Worm (Caenorhabditis elegans) whole organism, L1 larva: Measurements from ENCODE around the gene mpdu-1.

Experiments used
- C34B4.2 ChIP-seq: sonication (generic microtip); optimal IDR thresholded peaks from 2 replicates; lab custom pipeline; 2017; ENCODE audit warnings: mild to moderate bottlenecking, missing genetic modification characterization, missing compliant biosample characterization
- F16B12.6 ChIP-seq: fragments of 150-350 bp; optimal IDR thresholded peaks from 2 replicates; lab custom pipeline; 2014; ENCODE audit warnings: missing biosample characterization, missing genetic modification characterization
- Y116A8C.19 ChIP-seq: sonication (generic microtip); optimal IDR thresholded peaks from 2 replicates; lab custom pipeline; 2016; ENCODE audit warnings: missing compliant biosample characterization, missing genetic modification characterization, borderline replicate concordance
- aly-2 ChIP-seq: fragments of 150-350 bp; optimal IDR thresholded peaks from 2 replicates; lab custom pipeline; 2014; ENCODE audit warnings: missing biosample characterization, missing genetic modification characterization
- ama-1 ChIP-seq: fragments of 150-350 bp; optimal IDR thresholded peaks from 2 replicates; lab custom pipeline; 2014
- blmp-1 ChIP-seq: fragments of 150-350 bp; optimal IDR thresholded peaks from 2 replicates; lab custom pipeline; 2014; ENCODE audit warnings: missing biosample characterization, missing genetic modification characterization
- ceh-63 ChIP-seq: fragments of 200-800 bp; sonication (Bioruptor generic); optimal IDR thresholded peaks from 2 replicates; lab custom pipeline; 2018; ENCODE audit warnings: mild to moderate bottlenecking, missing genetic modification characterization, missing compliant biosample characterization
- ceh-82 ChIP-seq, 3 experiments: fragments of 150-350 bp in 1 of 3; sonication (generic microtip) in 2 of 3; optimal IDR thresholded peaks; 2 replicates each; lab custom pipeline; 2014 to 2017; ENCODE audit warnings: missing biosample characterization in 3 of 3, missing genetic modification characterization in 3 of 3
- ceh-88 ChIP-seq: fragments of 200-800 bp; sonication (Bioruptor generic); IDR thresholded peaks from 2 replicates; pipeline ENCODE4 v1.3.6; 2022; ENCODE audit warnings: missing genetic modification characterization, missing compliant biosample characterization
- ceh-90 ChIP-seq: sonication (generic microtip); optimal IDR thresholded peaks from 2 replicates; lab custom pipeline; 2016; ENCODE audit warnings: missing genetic modification characterization, missing compliant biosample characterization
- dpl-1 ChIP-seq, 3 experiments: fragments of 150-350 bp in 2 of 3; sonication (generic microtip) in 1 of 3; optimal IDR thresholded peaks; 2 replicates each; lab custom pipeline; 2014 to 2017; ENCODE audit warnings: missing biosample characterization in 3 of 3, missing genetic modification characterization in 3 of 3, missing genetic modification reagents in 3 of 3
- dsc-1 ChIP-seq: sonication (generic microtip); optimal IDR thresholded peaks from 2 replicates; lab custom pipeline; 2016; ENCODE audit warnings: mild to moderate bottlenecking, missing genetic modification characterization, missing compliant biosample characterization
- efl-1 ChIP-seq, 4 experiments: fragments of 150-350 bp; optimal IDR thresholded peaks in 3 of 4; peaks in 1 of 4; 1 replicate in 1 of 4; 2 replicates in 3 of 4; lab custom pipeline; 2014; ENCODE audit warnings: missing biosample characterization in 2 of 4, missing genetic modification characterization in 2 of 4, missing genetic modification reagents in 2 of 4
- efl-3 ChIP-seq: fragments of 200-800 bp; sonication (Bioruptor generic); optimal IDR thresholded peaks from 2 replicates; lab custom pipeline; 2018; ENCODE audit warnings: mild to moderate bottlenecking, missing genetic modification characterization, missing compliant biosample characterization
- elt-2 ChIP-seq: sonication (generic microtip); optimal IDR thresholded peaks from 2 replicates; lab custom pipeline; 2016; ENCODE audit warnings: missing genetic modification characterization, mild to moderate bottlenecking, inconsistent platforms, missing compliant biosample characterization, missing genetic modification reagents
- elt-3 ChIP-seq, 6 experiments: fragments of 150-350 bp in 1 of 6; sonication (generic microtip); optimal IDR thresholded peaks; 2 replicates each; lab custom pipeline; 2017 to 2018; ENCODE audit warnings: missing biosample characterization in 6 of 6, missing genetic modification characterization in 6 of 6, inconsistent platforms in 1 of 6
- fkh-10 ChIP-seq: sonication (generic microtip); optimal IDR thresholded peaks from 2 replicates; lab custom pipeline; 2017; ENCODE audit warnings: missing biosample characterization, missing genetic modification reagents, missing genetic modification characterization
- fkh-8 ChIP-seq: sonication (generic microtip); optimal IDR thresholded peaks from 2 replicates; lab custom pipeline; 2016; ENCODE audit warnings: mild to moderate bottlenecking, missing genetic modification characterization, missing compliant biosample characterization
- fos-1 ChIP-seq: fragments of 150-350 bp; optimal IDR thresholded peaks from 2 replicates; lab custom pipeline; 2014; ENCODE audit warnings: missing biosample characterization, missing genetic modification characterization
- grh-1 ChIP-seq: fragments of 200-800 bp; sonication (Bioruptor generic); IDR thresholded peaks from 2 replicates; pipeline ENCODE4 v1.3.6; 2022; ENCODE audit warnings: missing genetic modification reagents, missing genetic modification characterization, missing compliant biosample characterization
- hpl-2 ChIP-seq: fragments of 150-350 bp; optimal IDR thresholded peaks from 2 replicates; lab custom pipeline; 2014; ENCODE audit warnings: missing biosample characterization, missing genetic modification reagents, missing genetic modification characterization
- irx-1 ChIP-seq: sonication (generic microtip); optimal IDR thresholded peaks from 2 replicates; lab custom pipeline; 2016; ENCODE audit warnings: missing genetic modification characterization, missing compliant biosample characterization
- isw-1 ChIP-seq: fragments of 200-800 bp; sonication (Bioruptor generic); IDR thresholded peaks from 2 replicates; pipeline ENCODE4 v1.3.6; 2022; ENCODE audit warnings: missing genetic modification characterization, missing compliant biosample characterization
- lin-13 ChIP-seq: fragments of 150-350 bp; optimal IDR thresholded peaks from 2 replicates; lab custom pipeline; 2014; ENCODE audit warnings: missing biosample characterization, missing genetic modification reagents, missing genetic modification characterization
- lin-35 ChIP-seq, 2 experiments: fragments of 150-350 bp; optimal IDR thresholded peaks; 2 replicates each; lab custom pipeline; 2014; ENCODE audit warnings: missing biosample characterization in 2 of 2, missing genetic modification characterization in 2 of 2, missing genetic modification reagents in 2 of 2
- lir-3 ChIP-seq: sonication (generic microtip); optimal IDR thresholded peaks from 2 replicates; lab custom pipeline; 2016; ENCODE audit warnings: mild to moderate bottlenecking, missing genetic modification characterization, moderate library complexity, missing compliant biosample characterization; ENCODE audit not compliant: poor library complexity
- mef-2 ChIP-seq: fragments of 150-350 bp; optimal IDR thresholded peaks from 2 replicates; lab custom pipeline; 2014; ENCODE audit warnings: missing biosample characterization, missing genetic modification characterization
- mep-1 ChIP-seq: fragments of 150-350 bp; optimal IDR thresholded peaks from 2 replicates; lab custom pipeline; 2014; ENCODE audit warnings: missing biosample characterization, missing genetic modification characterization
- nhr-11 ChIP-seq: fragments of 150-350 bp; optimal IDR thresholded peaks from 2 replicates; lab custom pipeline; 2014; ENCODE audit warnings: missing biosample characterization, missing genetic modification characterization
- nhr-19 ChIP-seq: fragments of 200-800 bp; sonication (Bioruptor generic); conservative IDR thresholded peaks from 2 replicates; pipeline ENCODE4 v1.3.6; 2022; ENCODE audit warnings: missing genetic modification characterization, missing compliant biosample characterization
- nhr-28 ChIP-seq: fragments of 150-350 bp; optimal IDR thresholded peaks from 2 replicates; lab custom pipeline; 2014; ENCODE audit warnings: missing biosample characterization, missing genetic modification characterization
- nhr-71 ChIP-seq: sonication (generic microtip); optimal IDR thresholded peaks from 2 replicates; lab custom pipeline; 2016; ENCODE audit warnings: mild to moderate bottlenecking, missing genetic modification characterization, moderate library complexity, missing compliant biosample characterization
- nhr-77 ChIP-seq: fragments of 150-350 bp; optimal IDR thresholded peaks from 2 replicates; lab custom pipeline; 2014; ENCODE audit warnings: missing biosample characterization, missing genetic modification characterization
- nhr-85 ChIP-seq: sonication (generic microtip); peaks from one replicate; lab custom pipeline; 2016; ENCODE audit warnings: missing genetic modification characterization, inconsistent platforms, missing compliant biosample characterization
- nhr-90 ChIP-seq: sonication (generic microtip); optimal IDR thresholded peaks from 2 replicates; lab custom pipeline; 2016; ENCODE audit warnings: mild to moderate bottlenecking, missing genetic modification characterization, missing compliant biosample characterization; ENCODE audit not compliant: poor library complexity
- pax-3 ChIP-seq: fragments of 200-800 bp; sonication (Bioruptor generic); optimal IDR thresholded peaks from 2 replicates; lab custom pipeline; 2018; ENCODE audit warnings: mild to moderate bottlenecking, missing genetic modification characterization, moderate library complexity, missing compliant biosample characterization
- rnt-1 ChIP-seq: sonication (generic microtip); optimal IDR thresholded peaks from 2 replicates; lab custom pipeline; 2016; ENCODE audit warnings: mild to moderate bottlenecking, missing genetic modification characterization, moderate library complexity, missing compliant biosample characterization
- skn-1 ChIP-seq: fragments of 150-350 bp; optimal IDR thresholded peaks from 2 replicates; lab custom pipeline; 2014; ENCODE audit warnings: missing biosample characterization, missing genetic modification characterization
- snpc-4 ChIP-seq: fragments of 150-350 bp; optimal IDR thresholded peaks from 2 replicates; lab custom pipeline; 2014; ENCODE audit warnings: missing biosample characterization, missing genetic modification characterization
- sox-4 ChIP-seq: sonication (generic microtip); optimal IDR thresholded peaks from 2 replicates; lab custom pipeline; 2016; ENCODE audit warnings: missing genetic modification characterization, missing compliant biosample characterization
- sptf-1 ChIP-seq: fragments of 150-350 bp; optimal IDR thresholded peaks from 2 replicates; lab custom pipeline; 2014; ENCODE audit warnings: missing biosample characterization, missing genetic modification characterization
- sup-37 ChIP-seq: fragments of 200-800 bp; sonication (Bioruptor generic); optimal IDR thresholded peaks from 2 replicates; lab custom pipeline; 2018; ENCODE audit warnings: mild to moderate bottlenecking, missing genetic modification characterization, missing compliant biosample characterization
- swsn-7 ChIP-seq: sonication (generic microtip); optimal IDR thresholded peaks from 2 replicates; lab custom pipeline; 2016; ENCODE audit warnings: missing genetic modification characterization, missing compliant biosample characterization
- tlp-1 ChIP-seq: fragments of 150-350 bp; optimal IDR thresholded peaks from 2 replicates; lab custom pipeline; 2014; ENCODE audit warnings: missing biosample characterization, missing genetic modification characterization
- unc-130 ChIP-seq: fragments of 150-350 bp; optimal IDR thresholded peaks from 2 replicates; lab custom pipeline; 2017; ENCODE audit warnings: missing biosample characterization, missing genetic modification characterization, inconsistent platforms
- unc-30 ChIP-seq: sonication (generic microtip); optimal IDR thresholded peaks from 2 replicates; lab custom pipeline; 2017; ENCODE audit warnings: missing biosample characterization, missing genetic modification characterization
- unc-62 ChIP-seq: fragments of 150-350 bp; optimal IDR thresholded peaks from 2 replicates; lab custom pipeline; 2014; ENCODE audit warnings: missing biosample characterization, missing genetic modification reagents, missing genetic modification characterization
- unc-98 ChIP-seq: fragments of 200-800 bp; sonication (Bioruptor generic); IDR thresholded peaks from 2 replicates; pipeline ENCODE4 v1.3.6; 2022; ENCODE audit warnings: missing genetic modification characterization, missing compliant biosample characterization
- vab-15 ChIP-seq: sonication (generic microtip); optimal IDR thresholded peaks from 2 replicates; lab custom pipeline; 2017; ENCODE audit warnings: missing genotype, mild to moderate bottlenecking, missing genetic modification characterization, missing compliant biosample characterization
- xbp-1 ChIP-seq: sonication (generic microtip); optimal IDR thresholded peaks from 2 replicates; lab custom pipeline; 2016; ENCODE audit warnings: missing genetic modification characterization, missing compliant biosample characterization
- zag-1 ChIP-seq: fragments of 150-350 bp; optimal IDR thresholded peaks from 2 replicates; lab custom pipeline; 2014; ENCODE audit warnings: missing biosample characterization, missing genetic modification characterization
- ztf-11 ChIP-seq, 2 experiments: sonication (generic microtip); optimal IDR thresholded peaks; 2 replicates each; lab custom pipeline; 2016 to 2017; ENCODE audit warnings: missing genetic modification characterization in 2 of 2, missing biosample characterization in 1 of 2, missing compliant biosample characterization in 1 of 2
- ztf-4 ChIP-seq: fragments of 150-350 bp; optimal IDR thresholded peaks from 2 replicates; lab custom pipeline; 2014; ENCODE audit warnings: missing biosample characterization, missing genetic modification characterization

Gene mpdu-1

ce11 chrV:8359113-8359564, at the start of gene mpdu-1:
mpdu-1 (minus strand) TSS chrV:8359163.
- TF ChIP-seq sptf-1 (tag; lab: Kevin White, UChicago) (no peak), nhr-90 (tag; lab: Kevin White, UChicago) (peak; percentile 65), dsc-1 (tag; lab: Kevin White, UChicago) (peak; percentile 71), nhr-85 (tag; lab: Kevin White, UChicago) (peak; percentile 83), mef-2 (tag; lab: Kevin White, UChicago) (no peak), unc-98 (GFP tag; lab: Robert Waterston, UW) (no peak), elt-3 (tag; optimal IDR thresholded peaks at IDR 0.05; lab: Kevin White, UChicago) (peak in 2 of 6 experiments; percentile 32 to 69), lin-35 (GFP tag; optimal IDR thresholded peaks at IDR 0.05; lab: Kevin White, UChicago) (peak; percentile 69 to 78), efl-3 (no peak), dpl-1 (GFP tag; optimal IDR thresholded peaks at IDR 0.05; lab: Kevin White, UChicago) (peak; percentile 64 to 81 (median 75)), ceh-63 (GFP tag; lab: Kevin White, UChicago) (no peak), nhr-77 (tag; lab: Kevin White, UChicago) (peak; percentile 8), grh-1 (GFP tag; lab: Robert Waterston, UW) (peak; percentile 34; the same call in 1 of the 2 replicates), irx-1 (peak; percentile 63), blmp-1 (tag; lab: Kevin White, UChicago) (peak; percentile 72), efl-1 (optimal IDR thresholded peaks at IDR 0.05; lab: Kevin White, UChicago) (peak; percentile 59 to 75), efl-1 (GFP tag; optimal IDR thresholded peaks at IDR 0.05 in 1 of 2; lab: Kevin White, UChicago) (peak; percentile 66 to 97), C34B4.2 (tag; lab: Kevin White, UChicago) (no peak), aly-2 (tag; lab: Kevin White, UChicago) (no peak), zag-1 (no peak), unc-30 (tag; lab: Kevin White, UChicago) (no peak), nhr-71 (peak; percentile 80), sox-4 (peak; percentile 13), fos-1 (no peak), ceh-82 (tag; optimal IDR thresholded peaks at IDR 0.05; lab: Kevin White, UChicago) (peak; percentile 53 to 83 (median 58)), ceh-90 (tag; lab: Kevin White, UChicago) (no peak), mep-1 (peak; percentile 93), fkh-10 (GFP tag; lab: Kevin White, UChicago) (peak; percentile 5), ama-1 (lab: Kevin White, UChicago) (no peak), snpc-4 (tag; lab: Kevin White, UChicago) (peak; percentile 89), hpl-2 (no peak), ztf-4 (tag; lab: Kevin White, UChicago) (no peak), xbp-1 (tag; lab: Kevin White, UChicago) (peak; percentile 85), nhr-28 (no peak), sup-37 (GFP tag; lab: Kevin White, UChicago) (no peak), isw-1 (no peak), lin-13 (GFP tag; lab: Kevin White, UChicago) (peak; percentile 24), ztf-11 (tag; optimal IDR thresholded peaks at IDR 0.05; lab: Kevin White, UChicago) (peak in 1 of 2 experiments; percentile 30), lir-3 (no peak), fkh-8 (tag; lab: Kevin White, UChicago) (peak; percentile 21), pax-3 (tag; lab: Kevin White, UChicago) (no peak), unc-62 (no peak), elt-2 (tag; lab: Kevin White, UChicago) (peak; percentile 77), Y116A8C.19 (tag; lab: Kevin White, UChicago) (no peak), tlp-1 (tag; lab: Kevin White, UChicago) (no peak), ceh-88 (no peak), swsn-7 (tag; lab: Kevin White, UChicago) (peak; percentile 79), F16B12.6 (tag; lab: Kevin White, UChicago) (no peak), nhr-19 (GFP tag; lab: Robert Waterston, UW) (peak; percentile 77), rnt-1 (tag; lab: Kevin White, UChicago) (peak; percentile 71), skn-1 (tag; lab: Kevin White, UChicago) (peak; percentile 22), nhr-11 (tag; lab: Kevin White, UChicago) (no peak), unc-130 (tag; lab: Kevin White, UChicago) (peak; percentile 31), vab-15 (tag; lab: Kevin White, UChicago) (no peak)
